Fruit fly (Drosophila melanogaster) whole organism, prepupa: Measurements from ENCODE around the gene CG17378.

Source experiments
- Blimp-1 ChIP-seq: fragments of 200-800 bp; sonication (Bioruptor generic); optimal IDR thresholded peaks from 3 replicates; lab custom pipeline; 2017; ENCODE audit warnings: missing biosample characterization, missing genetic modification characterization, mild to moderate bottlenecking, moderate library complexity, missing genetic modification reagents
- CG1621 ChIP-seq: fragments of 200-800 bp; sonication (Bioruptor generic); optimal IDR thresholded peaks from 3 replicates; lab custom pipeline; 2018; ENCODE audit warnings: missing biosample characterization, mild to moderate bottlenecking, missing genetic modification characterization
- CG7368 ChIP-seq: fragments of 200-800 bp; sonication (Bioruptor generic); optimal IDR thresholded peaks from 3 replicates; lab custom pipeline; 2016; ENCODE audit warnings: missing biosample characterization, missing genetic modification characterization
- Ets96B ChIP-seq: fragments of 200-800 bp; optimal IDR thresholded peaks from 2 replicates; lab custom pipeline; 2019; ENCODE audit warnings: missing biosample characterization, mild to moderate bottlenecking, missing genetic modification characterization, moderate library complexity
- Hr38 ChIP-seq: sonication (Bioruptor generic); optimal IDR thresholded peaks from 2 replicates; lab custom pipeline; 2016; ENCODE audit warnings: missing biosample characterization, missing genetic modification characterization
- Lpt ChIP-seq: fragments of 200-800 bp; sonication (Bioruptor generic); optimal IDR thresholded peaks from 3 replicates; lab custom pipeline; 2016; ENCODE audit warnings: missing biosample characterization, missing genetic modification characterization
- Met ChIP-seq: fragments of 200-800 bp; sonication (Bioruptor generic); optimal IDR thresholded peaks from 3 replicates; lab custom pipeline; 2016; ENCODE audit warnings: missing biosample characterization, missing genetic modification characterization
- cyc ChIP-seq: fragments of 200-800 bp; sonication (Bioruptor generic); optimal IDR thresholded peaks from 3 replicates; lab custom pipeline; 2016; ENCODE audit warnings: missing biosample characterization, missing genetic modification characterization
- esn ChIP-seq: fragments of 200-800 bp; sonication (Bioruptor generic); optimal IDR thresholded peaks from 2 replicates; lab custom pipeline; 2016; ENCODE audit warnings: missing biosample characterization, mild to moderate bottlenecking, missing genetic modification characterization, moderate library complexity
- spab ChIP-seq: fragments of 200-800 bp; sonication (Bioruptor generic); optimal IDR thresholded peaks from 2 replicates; lab custom pipeline; 2017; ENCODE audit warnings: missing biosample characterization, mild to moderate bottlenecking, missing genetic modification characterization, missing genetic modification reagents

dm6 chr2L:6800794-6801193 is 27.0 kb downstream of the CG17378 start, which contains the start of gene CG17376:
- no peak for TF ChIP-seq Lpt (GFP tag; lab: Kevin White, UChicago)
- TF ChIP-seq esn: no peak
- no peak for TF ChIP-seq CG1621 (tag; lab: Kevin White, UChicago)
- TF ChIP-seq CG7368 (GFP tag; lab: Kevin White, UChicago): no peak
- TF ChIP-seq spab (GFP tag; lab: Kevin White, UChicago): no peak
- TF ChIP-seq Blimp-1 (GFP tag; lab: Kevin White, UChicago): no peak
- no peak for TF ChIP-seq Met (GFP tag; lab: Kevin White, UChicago)
- TF ChIP-seq cyc (GFP tag; lab: Kevin White, UChicago): no peak
- no peak for TF ChIP-seq Hr38 (GFP tag; lab: Kevin White, UChicago)
- TF ChIP-seq Ets96B (tag; lab: Kevin White, UChicago): no peak
